Fruit fly (Drosophila melanogaster): ENCODE data around the gene scramb2.

The scramb2 gene

dm6 chr3L:3078398-3079155, 32.0 kb upstream of the scramb2 start:
- TF ChIP-seq EcR (GFP tag; optimal IDR thresholded peaks at IDR 0.05) (no peak), usp (GFP tag; optimal IDR thresholded peaks at IDR 0.05) (no peak), psq (optimal IDR thresholded peaks at IDR 0.05) (no peak)

dm6 chr3L:3077568-3078107, 31.0 kb upstream of the scramb2 start:
- TF ChIP-seq Dll (optimal IDR thresholded peaks at IDR 0.05) = no peak
- TF ChIP-seq usp (GFP tag; optimal IDR thresholded peaks at IDR 0.05) = no peak
- TF ChIP-seq psq (optimal IDR thresholded peaks at IDR 0.05) = no peak
- TF ChIP-seq pan (optimal IDR thresholded peaks at IDR 0.05) = peak; percentile 49
- TF ChIP-seq CG8478 (optimal IDR thresholded peaks at IDR 0.05) = no peak
- no peak for TF ChIP-seq EcR (GFP tag; optimal IDR thresholded peaks at IDR 0.05)

- no peak for TF ChIP-seq CG8478 (optimal IDR thresholded peaks at IDR 0.05)
- peak; percentile 32 for TF ChIP-seq Dll (optimal IDR thresholded peaks at IDR 0.05)
These were observed 30.3 kb upstream of the scramb2 start for dm6 chr3L:3076954-3077353.

- TF ChIP-seq EcR (GFP tag; optimal IDR thresholded peaks at IDR 0.05) (no peak), pan (optimal IDR thresholded peaks at IDR 0.05) (no peak), CG8478 (optimal IDR thresholded peaks at IDR 0.05) (no peak), usp (GFP tag; optimal IDR thresholded peaks at IDR 0.05) (no peak), Dll (optimal IDR thresholded peaks at IDR 0.05) (no peak), psq (optimal IDR thresholded peaks at IDR 0.05) (no peak)
These were observed 28.2 kb upstream of the scramb2 start for dm6 chr3L:3074805-3075204.

dm6 chr3L:3074380-3074779, 27.8 kb upstream of the scramb2 start:
- TF ChIP-seq usp (GFP tag; optimal IDR thresholded peaks at IDR 0.05) = no peak

- TF ChIP-seq Dll (optimal IDR thresholded peaks at IDR 0.05) (no peak), EcR (GFP tag; optimal IDR thresholded peaks at IDR 0.05) (no peak), psq (optimal IDR thresholded peaks at IDR 0.05) (no peak), usp (GFP tag; optimal IDR thresholded peaks at IDR 0.05) (no peak), CG8478 (optimal IDR thresholded peaks at IDR 0.05) (no peak), pan (optimal IDR thresholded peaks at IDR 0.05) (no peak)
These were observed 26.8 kb upstream of the scramb2 start for dm6 chr3L:3073460-3073859.

dm6 chr3L:3071675-3072583, 25.3 kb upstream of the scramb2 start:
- TF ChIP-seq CG8478 (optimal IDR thresholded peaks at IDR 0.05) = no peak
- no peak for TF ChIP-seq Dll (optimal IDR thresholded peaks at IDR 0.05)
- TF ChIP-seq psq (optimal IDR thresholded peaks at IDR 0.05) = no peak
- TF ChIP-seq usp (GFP tag; optimal IDR thresholded peaks at IDR 0.05) = no peak
- no peak for TF ChIP-seq pan (optimal IDR thresholded peaks at IDR 0.05)
- TF ChIP-seq EcR (GFP tag; optimal IDR thresholded peaks at IDR 0.05) = no peak

dm6 chr3L:3070274-3071204, 23.9 kb upstream of the scramb2 start, which contains the start of the genes CG32486 and PAN3:
Gene CG32486 (minus strand): TSS chr3L:3070839.
Gene PAN3 (plus strand): TSS chr3L:3071133.
- TF ChIP-seq Dll (optimal IDR thresholded peaks at IDR 0.05) (no peak), pan (optimal IDR thresholded peaks at IDR 0.05) (no peak), EcR (GFP tag; optimal IDR thresholded peaks at IDR 0.05) (no peak), usp (GFP tag; optimal IDR thresholded peaks at IDR 0.05) (no peak), psq (optimal IDR thresholded peaks at IDR 0.05) (no peak), CG8478 (optimal IDR thresholded peaks at IDR 0.05) (no peak)

- TF ChIP-seq CG8478 (optimal IDR thresholded peaks at IDR 0.05) = peak; percentile 36
- TF ChIP-seq EcR (GFP tag; optimal IDR thresholded peaks at IDR 0.05) = no peak
These were observed 23.2 kb upstream of the scramb2 start for dm6 chr3L:3069774-3070173.

- no peak for TF ChIP-seq usp (GFP tag; optimal IDR thresholded peaks at IDR 0.05)
- peak; percentile 7 for TF ChIP-seq CG8478 (optimal IDR thresholded peaks at IDR 0.05)
These were observed 13.7 kb upstream of the scramb2 start for dm6 chr3L:3060054-3060979.
